Worm (Caenorhabditis elegans) whole organism, early embryonic: ENCODE results near the gene cest-2.2.

Source experiments
- B0310.2 ChIP-seq: sonication (generic microtip); optimal IDR thresholded peaks from 2 replicates; lab custom pipeline; 2016; ENCODE audit warnings: mild to moderate bottlenecking, missing genetic modification characterization, missing compliant biosample characterization
- F13C5.2 ChIP-seq: sonication (generic microtip); optimal IDR thresholded peaks from 2 replicates; lab custom pipeline; 2017; ENCODE audit warnings: mild to moderate bottlenecking, missing genetic modification characterization, inconsistent platforms, missing compliant biosample characterization
- aly-1 ChIP-seq: sonication (generic microtip); optimal IDR thresholded peaks from 2 replicates; lab custom pipeline; 2016; ENCODE audit warnings: missing genetic modification characterization, missing compliant biosample characterization
- ama-1 ChIP-seq: fragments of 150-350 bp; optimal IDR thresholded peaks from 2 replicates; lab custom pipeline; 2014
- ceh-13 ChIP-seq: fragments of 200-800 bp; sonication (Bioruptor generic); optimal IDR thresholded peaks from 2 replicates; lab custom pipeline; 2018; ENCODE audit warnings: mild to moderate bottlenecking, missing genetic modification characterization, missing compliant biosample characterization
- ceh-36 ChIP-seq: sonication (generic microtip); optimal IDR thresholded peaks from 2 replicates; lab custom pipeline; 2016; ENCODE audit warnings: missing genetic modification characterization, inconsistent platforms, missing compliant biosample characterization
- ets-7 ChIP-seq: sonication (generic microtip); optimal IDR thresholded peaks from 2 replicates; lab custom pipeline; 2016; ENCODE audit warnings: missing genotype, missing genetic modification characterization, missing compliant biosample characterization
- flt-1 ChIP-seq: fragments of 200-800 bp; sonication (Bioruptor generic); IDR thresholded peaks from 2 replicates; pipeline ENCODE4 v1.3.6; 2022; ENCODE audit warnings: missing genetic modification characterization, missing compliant biosample characterization
- hmbx-1 ChIP-seq: sonication (generic microtip); optimal IDR thresholded peaks from 2 replicates; lab custom pipeline; 2016; ENCODE audit warnings: mild to moderate bottlenecking, missing genetic modification characterization, missing compliant biosample characterization
- hmg-4 ChIP-seq: fragments of 200-800 bp; sonication (Bioruptor generic); optimal IDR thresholded peaks from 2 replicates; lab custom pipeline; 2018; ENCODE audit warnings: mild to moderate bottlenecking, missing genetic modification characterization, missing compliant biosample characterization
- hnd-1 ChIP-seq: sonication (generic microtip); optimal IDR thresholded peaks from 2 replicates; lab custom pipeline; 2016; ENCODE audit warnings: missing genetic modification characterization, missing compliant biosample characterization
- pes-1 ChIP-seq: fragments of 200-800 bp; sonication (Bioruptor generic); IDR thresholded peaks from 2 replicates; pipeline ENCODE4 v1.3.6; 2022; ENCODE audit warnings: missing genetic modification reagents, missing genetic modification characterization, missing compliant biosample characterization
- scrt-1 ChIP-seq: fragments of 200-800 bp; sonication (Bioruptor generic); IDR thresholded peaks from 2 replicates; pipeline ENCODE4 v1.3.6; 2022; ENCODE audit warnings: missing genetic modification characterization, missing compliant biosample characterization
- sea-1 ChIP-seq: fragments of 200-800 bp; sonication (Bioruptor generic); conservative IDR thresholded peaks from 2 replicates; pipeline ENCODE4 v1.3.6; 2022; ENCODE audit warnings: missing genetic modification characterization, missing compliant biosample characterization
- tbx-11 ChIP-seq: fragments of 200-800 bp; sonication (Bioruptor generic); IDR thresholded peaks from 2 replicates; pipeline ENCODE4 v1.3.6; 2022; ENCODE audit warnings: missing genetic modification characterization, missing compliant biosample characterization
- tbx-37 ChIP-seq: fragments of 200-800 bp; sonication (Bioruptor generic); conservative IDR thresholded peaks from 2 replicates; pipeline ENCODE4 v1.3.6; 2022; ENCODE audit warnings: missing genetic modification reagents, missing genetic modification characterization, missing compliant biosample characterization
- tra-4 ChIP-seq: sonication (generic microtip); optimal IDR thresholded peaks from 2 replicates; lab custom pipeline; 2017; ENCODE audit warnings: missing genetic modification characterization, missing compliant biosample characterization

cest-2.2 gene

ce11 chrV:14133002-14133763, 42.0 kb downstream of the cest-2.2 start:
- TF ChIP-seq tra-4: no peak
- TF ChIP-seq ama-1 (lab: Kevin White, UChicago): no peak
- TF ChIP-seq sea-1: no peak

- TF ChIP-seq hmg-4 (no peak), hnd-1 (tag; lab: Kevin White, UChicago) (no peak), ama-1 (lab: Kevin White, UChicago) (no peak), ets-7 (tag; lab: Kevin White, UChicago) (no peak), ceh-36 (tag; lab: Kevin White, UChicago) (no peak), pes-1 (GFP tag; lab: Robert Waterston, UW) (no peak), tbx-11 (GFP tag; lab: Robert Waterston, UW) (no peak), tbx-37 (no peak), flt-1 (no peak), ceh-13 (no peak), scrt-1 (no peak), aly-1 (no peak), B0310.2 (tag; lab: Kevin White, UChicago) (no peak), tra-4 (no peak), sea-1 (no peak)
Observed at ce11 chrV:14130226-14130625, 44.9 kb downstream of the cest-2.2 start.

- TF ChIP-seq ets-7 (tag; lab: Kevin White, UChicago) (no peak), ceh-13 (no peak), ceh-36 (tag; lab: Kevin White, UChicago) (no peak), ama-1 (lab: Kevin White, UChicago) (no peak), flt-1 (no peak), tra-4 (no peak), tbx-37 (no peak)
Observed at ce11 chrV:14128858-14129257, 46.3 kb downstream of the cest-2.2 start.

ce11 chrV:14127834-14128233, 47.3 kb downstream of the cest-2.2 start:
- TF ChIP-seq hmg-4: no peak
- no peak for TF ChIP-seq ceh-13
- TF ChIP-seq B0310.2 (tag; lab: Kevin White, UChicago): no peak
- TF ChIP-seq ceh-36 (tag; lab: Kevin White, UChicago): no peak
- TF ChIP-seq ama-1 (lab: Kevin White, UChicago): no peak
- TF ChIP-seq sea-1: no peak
- no peak for TF ChIP-seq tbx-37
- no peak for TF ChIP-seq aly-1
- no peak for TF ChIP-seq scrt-1
- no peak for TF ChIP-seq flt-1
- TF ChIP-seq tra-4: no peak
- TF ChIP-seq hmbx-1 (tag; lab: Kevin White, UChicago): no peak
- no peak for TF ChIP-seq F13C5.2 (tag; lab: Kevin White, UChicago)

ce11 chrV:14126341-14126924, 48.7 kb downstream of the cest-2.2 start:
- no peak for TF ChIP-seq ceh-36 (tag; lab: Kevin White, UChicago)
- TF ChIP-seq hmg-4: no peak

- TF ChIP-seq ceh-13 (no peak), pes-1 (GFP tag; lab: Robert Waterston, UW) (no peak), hnd-1 (tag; lab: Kevin White, UChicago) (no peak), hmg-4 (no peak), ceh-36 (tag; lab: Kevin White, UChicago) (no peak), flt-1 (no peak), tbx-11 (GFP tag; lab: Robert Waterston, UW) (no peak), tra-4 (no peak), F13C5.2 (tag; lab: Kevin White, UChicago) (no peak), tbx-37 (no peak), B0310.2 (tag; lab: Kevin White, UChicago) (no peak), ama-1 (lab: Kevin White, UChicago) (no peak)
Observed at ce11 chrV:14123176-14123575, 52.0 kb downstream of the cest-2.2 start.
